Fruit fly (Drosophila melanogaster) whole organism, embryonic: ENCODE results near the gene CG32812.
A peak's percentile ranks its signal among the peaks of the same experiment; 100 is the strongest.

Experiments
- Ada2b ChIP-seq: fragments of 200-800 bp; sonication (Bioruptor generic); IDR thresholded peaks from 2 replicates; pipeline ENCODE4 v1.3.6; 2022; ENCODE audit warnings: missing biosample characterization, missing genetic modification characterization
- Aef1 ChIP-seq: fragments of 200-800 bp; sonication (Bioruptor generic); IDR thresholded peaks from 3 replicates; pipeline ENCODE4 v1.3.6; 2022; ENCODE audit warnings: missing biosample characterization, missing genetic modification characterization
- CG10274 ChIP-seq: fragments of 200-800 bp; sonication (Bioruptor generic); optimal IDR thresholded peaks from 3 replicates; lab custom pipeline; 2017; ENCODE audit warnings: missing biosample characterization, mild to moderate bottlenecking, missing genetic modification characterization
- CG10654 ChIP-seq: fragments of 200-800 bp; sonication (Bioruptor generic); optimal IDR thresholded peaks from 2 replicates; lab custom pipeline; 2016; ENCODE audit warnings: missing biosample characterization, missing genetic modification characterization
- CG10979 ChIP-seq: fragments of 200-800 bp; sonication (Bioruptor generic); optimal IDR thresholded peaks from 2 replicates; lab custom pipeline; 2018; ENCODE audit warnings: missing biosample characterization, mild to moderate bottlenecking, missing genetic modification characterization, moderate library complexity
- CG12391 ChIP-seq: fragments of 200-800 bp; sonication (Bioruptor generic); optimal IDR thresholded peaks from 3 replicates; lab custom pipeline; 2018; ENCODE audit warnings: missing biosample characterization, mild to moderate bottlenecking, missing genetic modification characterization, moderate library complexity
- CG16779 ChIP-seq: fragments of 200-800 bp; sonication (Bioruptor generic); IDR thresholded peaks from 2 replicates; pipeline ENCODE4 v1.3.6; 2022; ENCODE audit warnings: missing biosample characterization, missing genetic modification characterization
- CG17385 ChIP-seq: fragments of 200-800 bp; sonication (Bioruptor generic); optimal IDR thresholded peaks from 3 replicates; lab custom pipeline; 2018; ENCODE audit warnings: missing biosample characterization, mild to moderate bottlenecking, missing genetic modification characterization
- CG18011 ChIP-seq: fragments of 200-800 bp; sonication (Bioruptor generic); optimal IDR thresholded peaks from 2 replicates; lab custom pipeline; 2017; ENCODE audit warnings: missing biosample characterization, missing genetic modification characterization, mild to moderate bottlenecking, moderate library complexity, missing genotype
- CG1832 ChIP-seq: fragments of 200-800 bp; sonication (Bioruptor generic); optimal IDR thresholded peaks from 2 replicates; lab custom pipeline; 2017; ENCODE audit warnings: missing biosample characterization, mild to moderate bottlenecking, missing genetic modification characterization, inconsistent platforms
- CG18599 ChIP-seq: fragments of 200-800 bp; sonication (Bioruptor generic); optimal IDR thresholded peaks from 3 replicates; lab custom pipeline; 2017; ENCODE audit warnings: missing biosample characterization, missing genetic modification characterization, mild to moderate bottlenecking, moderate library complexity, missing genetic modification reagents
- CG30403 ChIP-seq: fragments of 200-800 bp; sonication (Bioruptor generic); optimal IDR thresholded peaks from 3 replicates; lab custom pipeline; 2016; ENCODE audit warnings: missing biosample characterization, missing genetic modification characterization
- CG31365 ChIP-seq: fragments of 200-800 bp; sonication (Bioruptor generic); optimal IDR thresholded peaks from 2 replicates; lab custom pipeline; 2018; ENCODE audit warnings: missing biosample characterization, mild to moderate bottlenecking, missing genetic modification characterization
- CG3407 ChIP-seq: fragments of 200-800 bp; sonication (Bioruptor generic); optimal IDR thresholded peaks from 2 replicates; lab custom pipeline; 2018; ENCODE audit warnings: missing biosample characterization, mild to moderate bottlenecking, missing genetic modification characterization
- CG4360 ChIP-seq: fragments of 200-800 bp; sonication (Bioruptor generic); IDR thresholded peaks from 2 replicates; pipeline ENCODE4 v1.3.6; 2022; ENCODE audit warnings: missing biosample characterization, missing genetic modification characterization
- CG4424 ChIP-seq: fragments of 200-800 bp; sonication (Bioruptor generic); optimal IDR thresholded peaks from 3 replicates; lab custom pipeline; 2016; ENCODE audit warnings: missing biosample characterization, missing genetic modification characterization
- CG4707 ChIP-seq: fragments of 200-800 bp; sonication (Bioruptor generic); optimal IDR thresholded peaks from 2 replicates; lab custom pipeline; 2018; ENCODE audit warnings: missing biosample characterization, mild to moderate bottlenecking, missing genetic modification characterization, moderate library complexity
- CG5953 ChIP-seq: fragments of 200-800 bp; sonication (Bioruptor generic); IDR thresholded peaks from 2 replicates; pipeline ENCODE4 v1.3.6; 2022; ENCODE audit warnings: missing biosample characterization, missing genetic modification characterization
- CG6791 ChIP-seq: fragments of 200-800 bp; sonication (Bioruptor generic); IDR thresholded peaks from 3 replicates; pipeline ENCODE4 v1.3.6; 2022; ENCODE audit warnings: missing biosample characterization, missing genetic modification characterization; ENCODE audit not compliant: partially characterized antibody
- CG7372 ChIP-seq: fragments of 200-800 bp; sonication (Bioruptor generic); IDR thresholded peaks from 2 replicates; pipeline ENCODE4 v1.3.6; 2022; ENCODE audit warnings: missing biosample characterization, missing genetic modification characterization
- Dek ChIP-seq: fragments of 200-800 bp; sonication (Bioruptor generic); optimal IDR thresholded peaks from 3 replicates; lab custom pipeline; 2019; ENCODE audit warnings: missing biosample characterization, mild to moderate bottlenecking, missing genetic modification characterization, moderate library complexity
- Dref ChIP-seq: fragments of 200-800 bp; sonication (Bioruptor generic); IDR thresholded peaks from 2 replicates; pipeline ENCODE4 v1.3.6; 2022; ENCODE audit warnings: missing biosample characterization, missing genetic modification characterization
- HLHmδ ChIP-seq: fragments of 200-800 bp; sonication (Bioruptor generic); optimal IDR thresholded peaks from 2 replicates; lab custom pipeline; 2018; ENCODE audit warnings: missing biosample characterization, mild to moderate bottlenecking, missing genetic modification characterization, moderate library complexity
- MBD-R2 ChIP-seq: fragments of 200-800 bp; sonication (Bioruptor generic); IDR thresholded peaks from 2 replicates; pipeline ENCODE4 v1.3.6; 2022; ENCODE audit warnings: missing biosample characterization, missing genetic modification characterization
- Med ChIP-seq: fragments of 200-800 bp; sonication (Bioruptor generic); peaks from one replicate; lab custom pipeline; 2016; ENCODE audit warnings: missing biosample characterization, missing genetic modification characterization, mild to moderate bottlenecking, inconsistent platforms, moderate library complexity
- Poxn ChIP-seq: fragments of 200-800 bp; sonication (Bioruptor generic); IDR thresholded peaks from 2 replicates; pipeline ENCODE4 v1.3.6; 2022; ENCODE audit warnings: missing biosample characterization, missing genetic modification characterization
- Sin3A ChIP-seq: fragments of >200 bp; optimal IDR thresholded peaks from 2 replicates; lab custom pipeline; 2018
- Trl ChIP-seq, 3 experiments: fragments of >200 bp in 2 of 3; fragments of 200-800 bp in 1 of 3; sonication (Bioruptor generic) in 1 of 3; optimal IDR thresholded peaks; 2 replicates in 1 of 3; 3 replicates in 2 of 3; lab custom pipeline; 2016 to 2017; ENCODE audit warnings: missing biosample characterization in 1 of 3, missing genetic modification characterization in 1 of 3
- Usf ChIP-seq: fragments of 200-800 bp; sonication (Bioruptor generic); optimal IDR thresholded peaks from 2 replicates; lab custom pipeline; 2017; ENCODE audit warnings: missing genotype, missing biosample characterization, missing genetic modification characterization
- cad ChIP-seq: fragments of >200 bp; optimal IDR thresholded peaks from 2 replicates; lab custom pipeline; 2017; ENCODE audit warnings: missing biosample characterization, missing genetic modification characterization
- cato ChIP-seq: fragments of 200-800 bp; sonication (Bioruptor generic); optimal IDR thresholded peaks from 2 replicates; lab custom pipeline; 2016; ENCODE audit warnings: missing biosample characterization, missing genetic modification characterization, borderline replicate concordance
- cg ChIP-seq: fragments of 200-800 bp; sonication (Bioruptor generic); optimal IDR thresholded peaks from 3 replicates; lab custom pipeline; 2019; ENCODE audit warnings: missing biosample characterization, mild to moderate bottlenecking, missing genetic modification characterization, moderate library complexity
- crp ChIP-seq, 2 experiments: fragments of 200-800 bp; sonication (Bioruptor generic); optimal IDR thresholded peaks; 2 replicates in 1 of 2; 3 replicates in 1 of 2; lab custom pipeline; 2017; ENCODE audit warnings: missing biosample characterization in 2 of 2, missing genetic modification characterization in 2 of 2, mild to moderate bottlenecking in 1 of 2, moderate library complexity in 1 of 2
- gce ChIP-seq: fragments of 200-800 bp; sonication (Bioruptor generic); IDR thresholded peaks from 3 replicates; pipeline ENCODE4 v1.3.6; 2022; ENCODE audit warnings: missing biosample characterization, missing genetic modification characterization
- gsb-n ChIP-seq: fragments of 200-800 bp; sonication (Bioruptor generic); optimal IDR thresholded peaks from 3 replicates; lab custom pipeline; 2018; ENCODE audit warnings: missing biosample characterization, mild to moderate bottlenecking, missing genetic modification characterization
- ham ChIP-seq: fragments of 200-800 bp; sonication (Bioruptor generic); IDR thresholded peaks from 2 replicates; pipeline ENCODE4 v1.3.6; 2022; ENCODE audit warnings: missing biosample characterization, missing genetic modification characterization
- hb ChIP-seq: fragments of 200-800 bp; sonication (Bioruptor generic); IDR thresholded peaks from 3 replicates; pipeline ENCODE4 v1.3.6; 2022; ENCODE audit warnings: missing biosample characterization, missing genetic modification characterization; ENCODE audit not compliant: partially characterized antibody
- lab ChIP-seq: fragments of 200-800 bp; sonication (Bioruptor generic); optimal IDR thresholded peaks from 3 replicates; lab custom pipeline; 2017; ENCODE audit warnings: missing biosample characterization, missing genetic modification characterization, mild to moderate bottlenecking, moderate library complexity, missing genetic modification reagents
- maf-S ChIP-seq: fragments of 200-800 bp; sonication (Bioruptor generic); optimal IDR thresholded peaks from 2 replicates; lab custom pipeline; 2016; ENCODE audit warnings: missing biosample characterization, missing genetic modification characterization
- nau ChIP-seq: fragments of 200-800 bp; sonication (Bioruptor generic); optimal IDR thresholded peaks from 3 replicates; lab custom pipeline; 2017; ENCODE audit warnings: missing biosample characterization, mild to moderate bottlenecking, missing genetic modification characterization, missing genetic modification reagents
- onecut ChIP-seq: fragments of 200-800 bp; sonication (Bioruptor generic); IDR thresholded peaks from 2 replicates; pipeline ENCODE4 v1.3.6; 2022; ENCODE audit warnings: missing biosample characterization, missing genetic modification characterization
- pfk ChIP-seq: fragments of 200-800 bp; sonication (Bioruptor generic); optimal IDR thresholded peaks from 2 replicates; lab custom pipeline; 2018; ENCODE audit warnings: missing biosample characterization, mild to moderate bottlenecking, missing genetic modification characterization, moderate library complexity
- pita ChIP-seq: fragments of 200-800 bp; sonication (Bioruptor generic); optimal IDR thresholded peaks from 2 replicates; lab custom pipeline; 2017; ENCODE audit warnings: missing biosample characterization, mild to moderate bottlenecking, missing genetic modification characterization
- pros ChIP-seq: fragments of 200-800 bp; sonication (Bioruptor generic); optimal IDR thresholded peaks from 3 replicates; lab custom pipeline; 2019; ENCODE audit warnings: missing biosample characterization, mild to moderate bottlenecking, missing genetic modification characterization, moderate library complexity
- slp2 ChIP-seq: fragments of 200-800 bp; sonication (Bioruptor generic); optimal IDR thresholded peaks from 2 replicates; lab custom pipeline; 2016; ENCODE audit warnings: missing biosample characterization, missing genetic modification characterization
- vvl ChIP-seq: fragments of 200-800 bp; sonication (Bioruptor generic); IDR thresholded peaks from 2 replicates; pipeline ENCODE4 v1.3.6; 2022; ENCODE audit warnings: missing biosample characterization, missing genetic modification characterization
- wek ChIP-seq: fragments of 200-800 bp; sonication (Bioruptor generic); optimal IDR thresholded peaks from 3 replicates; lab custom pipeline; 2018; ENCODE audit warnings: missing biosample characterization, mild to moderate bottlenecking, missing genetic modification characterization, moderate library complexity
- wor ChIP-seq: fragments of 200-800 bp; sonication (Bioruptor generic); IDR thresholded peaks from 2 replicates; pipeline ENCODE4 v1.3.6; 2022; ENCODE audit warnings: missing biosample characterization, missing genetic modification characterization

The CG32812 gene

DNA sequence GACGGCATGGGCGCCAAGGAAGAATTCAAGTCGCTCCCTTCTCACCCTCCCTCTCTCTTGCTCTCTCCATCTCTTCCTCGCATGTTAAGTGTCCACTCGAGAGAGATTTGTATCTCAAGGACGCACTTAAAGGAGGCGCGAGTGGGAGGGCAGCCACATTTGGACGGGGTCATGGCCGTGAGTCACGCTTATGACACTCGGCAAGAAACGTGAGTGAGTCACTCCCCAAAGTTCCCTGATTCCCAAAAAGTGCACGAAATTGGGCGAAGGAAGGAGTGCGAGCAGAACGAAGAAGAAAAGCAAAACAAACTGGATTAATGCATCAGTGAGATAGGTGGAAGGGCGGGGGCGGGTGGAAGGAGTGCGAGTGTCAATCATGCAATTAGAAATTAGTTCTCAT lies 34.0 kb downstream of the CG32812 start:
- TF ChIP-seq Med (peak; percentile 43), CG6791 (GFP tag; lab: Robert Waterston, UW) (no peak)

DNA sequence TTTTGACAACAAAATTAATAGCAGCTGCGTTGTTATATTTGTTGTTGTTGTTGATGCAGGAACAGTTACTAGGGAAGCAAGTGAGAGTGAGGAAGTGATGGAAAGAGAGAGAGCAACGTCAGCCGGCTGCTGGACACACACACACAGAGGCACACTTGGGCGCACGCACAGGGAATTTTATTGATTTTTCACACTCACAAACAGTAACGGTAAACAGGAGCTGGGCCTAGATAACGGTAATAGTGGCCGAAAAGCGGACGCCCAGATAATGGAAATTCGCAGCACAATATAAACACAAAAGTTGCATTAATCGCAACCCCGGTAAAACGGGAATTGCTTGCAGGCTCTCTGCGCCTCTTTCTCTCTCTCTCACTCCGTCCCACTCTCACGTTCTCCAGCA lies 34.6 kb downstream of the CG32812 start:
- TF ChIP-seq pros (GFP tag; lab: Kevin White, UChicago) = no peak
- TF ChIP-seq gsb-n (tag; lab: Kevin White, UChicago) = no peak
- peak; percentile 69 for TF ChIP-seq CG4360 (GFP tag; lab: Robert Waterston, UW)
- no peak for TF ChIP-seq Usf (GFP tag; lab: Kevin White, UChicago)
- peak; percentile 43 for TF ChIP-seq cg (GFP tag; lab: Kevin White, UChicago)
- peak; percentile 27 for TF ChIP-seq CG1832 (GFP tag; lab: Kevin White, UChicago)
- peak; percentile 98 for TF ChIP-seq onecut
- TF ChIP-seq slp2 (GFP tag; lab: Kevin White, UChicago) = no peak
- no peak for TF ChIP-seq pfk (GFP tag; lab: Kevin White, UChicago)
- no peak for TF ChIP-seq Dref (GFP tag; lab: Robert Waterston, UW)
- no peak for TF ChIP-seq CG7372
- TF ChIP-seq MBD-R2 = 0 out of 2 replicates have a peak, but pooled peaks have one; percentile 19
- peak; percentile 22 to 45 for TF ChIP-seq Trl (optimal IDR thresholded peaks at IDR 0.05; lab: Kevin White, UChicago)
- TF ChIP-seq Trl (GFP tag; optimal IDR thresholded peaks at IDR 0.05; lab: Kevin White, UChicago) = no peak
- TF ChIP-seq gce = no peak
- no peak for TF ChIP-seq crp (GFP tag; optimal IDR thresholded peaks at IDR 0.05; lab: Kevin White, UChicago)

DNA sequence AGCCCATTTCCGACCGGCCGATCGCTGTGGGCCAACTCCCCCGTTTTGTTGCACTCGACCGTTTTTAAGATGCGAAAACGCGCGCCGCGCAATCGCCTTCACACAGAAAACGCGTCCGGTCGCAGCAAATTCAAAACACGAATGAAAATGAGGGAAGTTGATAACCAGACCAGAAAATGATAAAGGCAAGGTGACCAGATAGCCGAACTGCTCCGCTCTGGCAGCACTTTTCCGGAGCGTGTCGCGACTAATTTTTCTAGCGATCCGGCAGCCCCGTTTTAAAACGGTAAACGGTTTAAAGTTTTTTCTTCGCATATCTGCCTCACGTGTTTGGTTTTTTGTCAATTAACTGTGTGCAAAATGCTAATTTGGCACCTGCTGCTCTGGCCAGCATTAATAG lies 35.1 kb downstream of the CG32812 start, which contains the start of gene DAAM:
Gene DAAM (minus strand): TSS at position 149 of the 400 bp plus-strand sequence.
- TF ChIP-seq hb (GFP tag; lab: Robert Waterston, UW) (0 out of 3 replicates have a peak, but pooled peaks have one; percentile 51), maf-S (GFP tag; lab: Kevin White, UChicago) (no peak), Sin3A (peak; percentile 32), CG3407 (GFP tag; lab: Kevin White, UChicago) (no peak), pita (GFP tag; lab: Kevin White, UChicago) (peak; percentile 71), nau (GFP tag; lab: Kevin White, UChicago) (no peak), cad (GFP tag; lab: Kevin White, UChicago) (no peak), CG31365 (peak; percentile 30), Poxn (GFP tag; lab: Robert Waterston, UW) (no peak), lab (GFP tag; lab: Kevin White, UChicago) (peak; percentile 78), wek (GFP tag; lab: Kevin White, UChicago) (peak; percentile 8), CG4707 (GFP tag; lab: Kevin White, UChicago) (no peak), CG10654 (GFP tag; lab: Kevin White, UChicago) (no peak), ham (GFP tag; lab: Robert Waterston, UW) (no peak), CG18599 (peak; percentile 31), Dek (tag; lab: Kevin White, UChicago) (peak; percentile 31), CG10979 (tag; lab: Kevin White, UChicago) (peak; percentile 10), CG1832 (GFP tag; lab: Kevin White, UChicago) (no peak), vvl (GFP tag; lab: Robert Waterston, UW) (peak; percentile 71), Usf (GFP tag; lab: Kevin White, UChicago) (no peak), Ada2b (GFP tag; lab: Robert Waterston, UW) (no peak), cato (no peak), CG10274 (GFP tag; lab: Kevin White, UChicago) (no peak), Aef1 (GFP tag; lab: Robert Waterston, UW) (no peak), CG16779 (GFP tag; lab: Robert Waterston, UW) (no peak), CG30403 (GFP tag; lab: Kevin White, UChicago) (no peak), CG17385 (GFP tag; lab: Kevin White, UChicago) (no peak), CG18011 (GFP tag; lab: Kevin White, UChicago) (no peak), CG5953 (GFP tag; lab: Robert Waterston, UW) (no peak), CG4424 (GFP tag; lab: Kevin White, UChicago) (no peak), HLHmδ (no peak), CG12391 (tag; lab: Kevin White, UChicago) (peak; percentile 47), wor (GFP tag; lab: Robert Waterston, UW) (no peak)
